Worm (Caenorhabditis elegans): ENCODE results near the gene grd-1.

grd-1 gene

ce11 chrX:11093985-11094593, 15.2 kb upstream of the grd-1 start (continued):
- peak; percentile 98 for TF ChIP-seq lin-13 (GFP tag; optimal IDR thresholded peaks at IDR 0.05)
- TF ChIP-seq fkh-10 (GFP tag; optimal IDR thresholded peaks at IDR 0.05), result peak; percentile 100
- peak; percentile 91 for TF ChIP-seq unc-130 (tag; optimal IDR thresholded peaks at IDR 0.05)
- TF ChIP-seq jun-1 (tag; optimal IDR thresholded peaks at IDR 0.05), result peak; percentile 100
- peak; percentile 85 for TF ChIP-seq unc-62 (GFP tag; optimal IDR thresholded peaks at IDR 0.05)
- TF ChIP-seq lin-39 (tag; optimal IDR thresholded peaks at IDR 0.05), result peak; percentile 100
- peak; percentile 34 for TF ChIP-seq hlh-4 (tag; optimal IDR thresholded peaks at IDR 0.05)
- peak; percentile 100 for TF ChIP-seq nhr-77 (tag; optimal IDR thresholded peaks at IDR 0.05)
- peak; percentile 100 for TF ChIP-seq irx-1 (tag; optimal IDR thresholded peaks at IDR 0.05)
- TF ChIP-seq Y116A8C.19 (tag; optimal IDR thresholded peaks at IDR 0.05; ENCODE audit: borderline replicate concordance), result peak; percentile 26
- TF ChIP-seq dsc-1 (tag; optimal IDR thresholded peaks at IDR 0.05), result peak; percentile 100

ce11 chrX:11095480-11095879, 13.8 kb upstream of the grd-1 start:
- TF ChIP-seq sup-37 (GFP tag; optimal IDR thresholded peaks at IDR 0.05) (no peak), unc-62 (GFP tag; optimal IDR thresholded peaks at IDR 0.05) (no peak), lir-3 (tag; optimal IDR thresholded peaks at IDR 0.05; ENCODE audit: poor library complexity) (no peak), nhr-84 (tag; optimal IDR thresholded peaks at IDR 0.05) (no peak), blmp-1 (tag; optimal IDR thresholded peaks at IDR 0.05) (no peak), sptf-1 (tag; optimal IDR thresholded peaks at IDR 0.05) (no peak), ztf-11 (tag; optimal IDR thresholded peaks at IDR 0.05) (peak in 1 of 2 experiments; percentile 50), nhr-20 (tag; optimal IDR thresholded peaks at IDR 0.05) (peak; percentile 68), grh-1 (GFP tag; IDR thresholded peaks at IDR 0.05) (peak; percentile 47; the same call in 1 of the 2 replicates), lin-15B (tag; optimal IDR thresholded peaks at IDR 0.05) (no peak), alr-1 (tag; optimal IDR thresholded peaks at IDR 0.05; ENCODE audit: borderline replicate concordance) (no peak), fos-1 (tag; optimal IDR thresholded peaks at IDR 0.05) (peak; percentile 31), ama-1 (optimal IDR thresholded peaks at IDR 0.05) (no peak), lin-13 (GFP tag; optimal IDR thresholded peaks at IDR 0.05) (no peak), elt-2 (tag; optimal IDR thresholded peaks at IDR 0.05) (no peak), zip-4 (GFP tag; optimal IDR thresholded peaks at IDR 0.05) (no peak), egl-13 (tag; optimal IDR thresholded peaks at IDR 0.05) (peak; percentile 45), nhr-19 (GFP tag; conservative IDR thresholded peaks at IDR 0.05) (peak; percentile 72), nhr-85 (tag) (peak; percentile 80), unc-130 (tag; optimal IDR thresholded peaks at IDR 0.05) (peak; percentile 11), aly-2 (tag; optimal IDR thresholded peaks at IDR 0.05) (no peak), lin-35 (GFP tag; optimal IDR thresholded peaks at IDR 0.05) (peak; percentile 19 to 52), C34B4.2 (tag; optimal IDR thresholded peaks at IDR 0.05) (no peak), jun-1 (tag; optimal IDR thresholded peaks at IDR 0.05) (peak; percentile 68), nhr-76 (tag; optimal IDR thresholded peaks at IDR 0.05) (no peak), nhr-77 (tag; optimal IDR thresholded peaks at IDR 0.05) (peak; percentile 40), lsy-2 (tag; optimal IDR thresholded peaks at IDR 0.05) (peak; percentile 10 to 20), lin-39 (tag; optimal IDR thresholded peaks at IDR 0.05) (no peak), fkh-8 (tag; optimal IDR thresholded peaks at IDR 0.05) (peak; percentile 63), pag-3 (tag; optimal IDR thresholded peaks at IDR 0.05; ENCODE audit: borderline replicate concordance, insufficient read depth) (no peak), hlh-17 (GFP tag; optimal IDR thresholded peaks at IDR 0.05; ENCODE audit: borderline replicate concordance) (no peak), isw-1 (GFP tag; IDR thresholded peaks at IDR 0.05) (peak; percentile 42; the same call in 1 of the 2 replicates), hlh-4 (tag; optimal IDR thresholded peaks at IDR 0.05) (no peak), C16A3.4 (tag; optimal IDR thresholded peaks at IDR 0.05) (no peak), unc-30 (tag; optimal IDR thresholded peaks at IDR 0.05) (no peak), nhr-71 (tag; optimal IDR thresholded peaks at IDR 0.05) (peak; percentile 72), vab-15 (tag; optimal IDR thresholded peaks at IDR 0.05) (no peak), pax-3 (tag; optimal IDR thresholded peaks at IDR 0.05) (peak; percentile 43), ceh-90 (tag; optimal IDR thresholded peaks at IDR 0.05) (no peak), mab-9 (GFP tag; IDR thresholded peaks at IDR 0.05) (no peak; the same call in 1 of the 2 replicates), nhr-237 (tag; optimal IDR thresholded peaks at IDR 0.05) (no peak), nhr-11 (tag; optimal IDR thresholded peaks at IDR 0.05) (no peak), dsc-1 (tag; optimal IDR thresholded peaks at IDR 0.05) (peak; percentile 83), ets-5 (GFP tag; IDR thresholded peaks at IDR 0.05) (no peak), C04F5.9 (tag; optimal IDR thresholded peaks at IDR 0.05) (peak; percentile 17), hpl-2 (GFP tag; optimal IDR thresholded peaks at IDR 0.05) (no peak)

Measured in whole organism, L1 larva.